Fruit fly (Drosophila melanogaster): ENCODE measurements around the gene CG31365.
A peak's percentile ranks its signal among the peaks of the same experiment; 100 is the strongest.

Gene CG31365

DNA sequence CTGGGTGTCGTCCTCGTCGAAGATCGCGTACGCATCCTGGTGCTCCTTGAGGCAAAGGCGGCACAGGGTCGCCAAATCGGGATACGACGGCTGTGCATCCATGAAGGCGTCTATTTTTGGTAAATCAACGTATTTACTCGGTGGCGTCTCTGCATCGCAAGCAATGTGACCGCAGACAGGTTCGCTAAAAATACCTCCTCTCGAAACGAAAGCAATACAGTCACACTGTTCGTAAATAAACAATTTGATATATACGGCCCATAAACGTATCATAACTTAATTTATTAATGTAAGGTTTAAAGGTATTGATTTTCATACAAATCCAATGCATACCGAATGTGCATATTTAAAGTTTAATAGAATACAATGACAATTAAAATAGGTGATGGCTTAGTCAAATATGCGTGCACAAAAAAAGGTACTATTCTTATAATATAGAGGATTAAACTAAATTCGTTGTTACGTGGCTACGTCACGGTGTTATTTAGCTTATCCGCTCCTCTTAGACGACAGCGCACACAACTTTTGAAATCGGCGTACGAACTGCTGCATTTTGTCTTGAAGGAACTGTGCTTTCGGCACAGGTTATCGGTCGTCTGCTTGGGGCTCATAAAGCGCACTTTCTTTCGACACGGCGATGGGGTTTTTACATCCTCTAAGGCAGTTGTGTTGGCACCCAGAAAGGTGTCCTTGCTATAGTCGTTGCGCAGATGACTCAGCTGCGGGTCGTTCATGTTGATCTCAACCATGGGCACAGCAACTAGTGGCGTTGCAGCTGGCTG, at the start of gene CG31365:
Gene CG31365, minus strand, starts transcription at position 182 of the 782 bp plus-strand sequence.
- TF ChIP-seq EcR (GFP tag; optimal IDR thresholded peaks at IDR 0.05) (no peak), pan (optimal IDR thresholded peaks at IDR 0.05) (no peak), CG8478 (optimal IDR thresholded peaks at IDR 0.05) (no peak), usp (GFP tag; optimal IDR thresholded peaks at IDR 0.05) (no peak)

DNA sequence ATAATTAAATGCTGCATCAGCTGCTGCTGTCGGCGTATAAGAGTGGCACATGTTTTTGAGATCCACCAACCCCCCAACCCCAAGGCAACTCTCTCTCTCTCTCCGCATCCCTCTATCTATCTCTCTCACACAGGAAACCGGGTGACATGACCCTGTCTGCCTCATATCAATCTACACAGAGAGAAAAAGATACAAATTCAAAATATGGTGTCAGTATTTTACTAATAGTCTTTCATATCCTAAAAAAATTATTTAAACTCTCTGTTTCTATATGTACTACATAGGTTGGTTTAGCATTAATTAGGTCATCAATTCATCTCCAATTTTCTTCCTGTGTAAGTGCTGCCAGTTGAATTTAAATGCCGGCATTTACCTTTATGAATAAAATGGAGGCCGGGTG, 49.2 kb upstream of the CG31365 start:
- TF ChIP-seq EcR (GFP tag; optimal IDR thresholded peaks at IDR 0.05) (no peak), Dll (optimal IDR thresholded peaks at IDR 0.05) (no peak), pan (optimal IDR thresholded peaks at IDR 0.05) (no peak), usp (GFP tag; optimal IDR thresholded peaks at IDR 0.05) (no peak), CG8478 (optimal IDR thresholded peaks at IDR 0.05) (no peak), psq (optimal IDR thresholded peaks at IDR 0.05) (no peak)

DNA sequence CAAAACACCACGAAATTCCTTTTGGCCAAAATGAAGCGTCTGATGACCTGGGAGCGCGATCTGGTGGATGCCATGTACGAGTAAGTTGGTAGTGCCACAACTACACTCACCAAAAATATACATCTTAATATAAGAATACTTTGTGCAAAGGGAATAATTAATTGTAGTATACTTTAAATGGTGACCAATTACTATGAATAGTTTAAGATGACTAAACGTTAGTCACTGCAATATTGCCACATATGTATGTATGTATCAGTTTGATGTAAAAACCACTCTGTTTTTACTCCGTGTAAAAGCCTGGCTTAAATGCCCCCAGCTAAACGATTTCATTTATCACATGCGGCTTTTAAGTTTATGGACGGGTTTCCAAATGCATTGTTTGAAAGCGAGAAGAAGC, 48.5 kb upstream of the CG31365 start:
- no peak for TF ChIP-seq Dll (optimal IDR thresholded peaks at IDR 0.05)
- peak; percentile 43 for TF ChIP-seq pan (optimal IDR thresholded peaks at IDR 0.05)

DNA sequence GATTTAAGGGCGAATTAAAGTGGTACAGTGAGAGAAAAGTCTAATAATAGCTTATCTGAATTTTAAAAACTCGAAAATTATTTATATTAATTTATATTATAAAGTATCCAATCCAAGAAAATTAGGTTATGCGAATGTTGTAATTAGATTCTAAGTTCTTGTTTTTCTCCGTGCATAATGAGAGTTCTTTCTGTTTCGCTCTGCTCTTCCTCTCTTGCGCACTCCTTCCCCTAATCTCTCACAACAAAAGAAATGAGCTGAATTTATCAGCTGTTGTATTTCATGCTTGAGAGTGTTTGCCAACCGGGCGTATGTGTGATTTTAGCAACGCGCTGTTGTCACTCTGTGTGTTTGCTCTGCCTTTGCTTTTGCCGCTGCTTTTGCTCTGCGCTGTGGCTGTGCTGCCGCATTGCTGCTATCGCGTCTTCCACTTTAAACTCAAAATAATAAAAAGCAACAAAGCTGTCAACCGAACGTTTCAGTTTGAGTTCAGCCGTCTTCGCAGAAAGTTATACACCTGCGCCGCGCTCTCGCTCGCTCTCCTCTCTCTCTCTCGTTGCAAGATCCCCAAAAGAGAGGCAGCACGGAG, 47.3 kb upstream of the CG31365 start, which contains the start of gene CG46310:
Gene CG46310, plus strand, starts transcription at position 481 of the 589 bp plus-strand sequence.
- no peak for TF ChIP-seq Dll (optimal IDR thresholded peaks at IDR 0.05)
- TF ChIP-seq CG8478 (optimal IDR thresholded peaks at IDR 0.05) = no peak
- no peak for TF ChIP-seq EcR (GFP tag; optimal IDR thresholded peaks at IDR 0.05)
- no peak for TF ChIP-seq psq (optimal IDR thresholded peaks at IDR 0.05)
- no peak for TF ChIP-seq usp (GFP tag; optimal IDR thresholded peaks at IDR 0.05)
- no peak for TF ChIP-seq pan (optimal IDR thresholded peaks at IDR 0.05)

DNA sequence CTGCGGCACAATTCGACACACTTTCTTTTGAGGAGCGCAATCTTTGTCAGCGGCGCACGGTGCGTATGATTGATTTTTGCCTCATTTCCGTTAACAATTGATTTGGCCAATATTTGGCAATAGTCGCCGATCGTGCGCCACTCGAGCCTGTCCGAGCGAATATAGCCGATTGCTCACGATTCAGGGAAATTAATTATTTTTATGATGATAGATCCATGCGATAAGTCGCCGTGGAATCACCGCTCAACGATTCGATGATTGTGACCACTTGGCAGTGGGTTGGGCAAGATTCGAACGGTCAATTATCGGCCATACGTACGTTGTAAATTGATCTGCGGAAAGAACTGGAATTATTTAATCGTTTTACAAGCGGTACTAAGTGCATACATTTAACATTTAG, 45.6 kb upstream of the CG31365 start:
- TF ChIP-seq usp (GFP tag; optimal IDR thresholded peaks at IDR 0.05) (no peak), pan (optimal IDR thresholded peaks at IDR 0.05) (no peak), psq (optimal IDR thresholded peaks at IDR 0.05) (no peak), Dll (optimal IDR thresholded peaks at IDR 0.05) (no peak), EcR (GFP tag; optimal IDR thresholded peaks at IDR 0.05) (no peak), CG8478 (optimal IDR thresholded peaks at IDR 0.05) (no peak)

DNA sequence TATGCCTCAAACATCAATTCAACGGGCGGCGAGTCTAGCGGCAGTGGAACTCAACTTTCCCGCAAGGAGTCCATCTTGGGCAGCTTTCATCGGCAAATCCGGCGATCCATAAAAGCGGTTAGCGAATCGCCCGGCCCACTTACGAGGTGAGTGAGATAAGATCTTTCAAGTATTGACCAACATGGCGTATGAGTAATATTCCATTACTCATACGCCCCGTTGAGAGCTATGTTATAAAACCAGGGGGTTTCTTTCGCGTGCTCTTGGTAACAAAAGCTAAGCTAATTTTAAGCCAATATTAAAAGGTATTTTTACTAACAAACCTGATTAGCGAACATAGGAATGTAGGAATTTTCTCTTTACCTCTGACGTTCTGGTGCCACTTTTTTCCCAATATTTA, 44.1 kb upstream of the CG31365 start:
- no peak for TF ChIP-seq EcR (GFP tag; optimal IDR thresholded peaks at IDR 0.05)
- no peak for TF ChIP-seq pan (optimal IDR thresholded peaks at IDR 0.05)
- no peak for TF ChIP-seq psq (optimal IDR thresholded peaks at IDR 0.05)
- no peak for TF ChIP-seq usp (GFP tag; optimal IDR thresholded peaks at IDR 0.05)
- no peak for TF ChIP-seq Dll (optimal IDR thresholded peaks at IDR 0.05)
- TF ChIP-seq CG8478 (optimal IDR thresholded peaks at IDR 0.05) = no peak

DNA sequence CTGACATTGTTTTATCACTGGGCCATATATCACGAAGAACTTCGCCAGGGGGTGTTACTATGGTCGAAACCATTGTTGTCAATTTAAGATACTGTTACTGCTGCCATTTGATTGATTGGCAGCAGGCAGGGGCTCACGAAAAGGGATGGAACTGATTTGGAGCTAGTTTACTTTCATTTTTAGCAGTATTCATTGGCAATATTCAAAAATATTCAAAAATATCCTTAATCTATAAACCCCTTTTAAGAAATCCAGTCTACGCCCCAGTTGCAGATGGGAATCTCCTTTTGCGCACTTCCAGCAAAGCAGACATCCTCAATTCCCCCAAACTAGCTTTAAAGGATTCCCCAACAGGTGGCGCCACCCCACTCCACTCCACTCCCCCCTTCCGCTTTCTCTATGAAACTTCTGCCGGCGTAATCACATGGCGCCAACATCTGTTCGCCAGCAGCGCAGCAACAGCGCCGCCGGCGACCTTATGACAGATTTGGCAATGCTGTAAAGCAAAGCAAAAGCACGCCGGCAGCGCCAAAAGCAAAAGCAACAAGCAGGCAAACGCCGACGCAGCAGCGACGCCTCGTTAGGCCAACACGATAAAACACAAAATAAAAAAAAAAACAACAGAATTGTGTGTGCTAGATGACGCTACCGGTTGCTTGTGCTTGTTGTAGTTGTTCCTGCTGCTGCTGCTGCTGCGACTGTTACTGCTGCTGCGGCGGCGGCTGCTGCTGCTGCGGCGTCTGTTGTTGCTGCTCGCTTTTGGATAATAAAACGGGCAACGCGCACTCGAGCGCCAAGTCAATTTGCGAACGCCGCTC, 41.5 kb upstream of the CG31365 start, which contains the start of gene Irk1:
Gene Irk1, plus strand, starts transcription at position 811 of the 818 bp plus-strand sequence.
- TF ChIP-seq Dll (optimal IDR thresholded peaks at IDR 0.05) (no peak), CG8478 (optimal IDR thresholded peaks at IDR 0.05) (no peak), usp (GFP tag; optimal IDR thresholded peaks at IDR 0.05) (no peak)

DNA sequence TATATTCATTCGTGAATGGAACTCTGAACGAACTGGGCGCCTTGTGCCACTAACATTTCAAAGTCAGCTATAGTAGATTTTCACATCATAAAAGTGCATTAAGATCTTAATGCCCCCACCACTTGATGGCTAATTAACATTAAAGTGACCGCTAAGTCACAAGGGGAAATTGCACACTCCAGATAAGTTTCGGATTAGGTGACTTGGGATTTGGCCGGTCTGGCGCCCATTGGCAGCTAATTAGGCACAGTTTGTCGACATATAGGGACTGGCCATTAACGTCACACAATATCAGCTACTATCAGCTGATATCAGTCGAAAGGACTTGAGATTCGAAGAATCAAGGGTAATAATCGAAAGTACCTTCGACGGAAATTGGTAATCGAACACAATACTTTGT, 38.4 kb upstream of the CG31365 start:
- no peak for TF ChIP-seq usp (GFP tag; optimal IDR thresholded peaks at IDR 0.05)
- no peak for TF ChIP-seq EcR (GFP tag; optimal IDR thresholded peaks at IDR 0.05)
- TF ChIP-seq CG8478 (optimal IDR thresholded peaks at IDR 0.05) = no peak
- no peak for TF ChIP-seq pan (optimal IDR thresholded peaks at IDR 0.05)
- TF ChIP-seq psq (optimal IDR thresholded peaks at IDR 0.05) = no peak
- no peak for TF ChIP-seq Dll (optimal IDR thresholded peaks at IDR 0.05)

DNA sequence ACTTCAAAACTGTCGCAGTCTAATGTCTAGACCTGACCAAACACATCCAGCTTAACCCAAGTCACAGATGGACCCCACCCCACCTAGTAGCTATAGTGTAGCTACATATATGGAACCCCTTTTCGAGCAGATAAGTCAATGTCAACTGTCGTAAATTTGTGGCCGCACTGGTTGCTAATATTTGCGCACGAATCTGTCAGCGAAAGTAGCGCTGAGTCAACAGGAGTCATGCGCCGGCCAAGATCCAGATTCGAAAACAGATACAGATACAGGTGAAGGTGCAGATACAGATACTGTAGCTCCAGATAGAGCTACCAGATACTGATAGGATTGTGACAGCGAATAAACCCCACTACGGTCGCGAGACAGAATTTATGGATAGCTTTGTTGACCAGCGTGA, 37.9 kb upstream of the CG31365 start:
- TF ChIP-seq pan (optimal IDR thresholded peaks at IDR 0.05) = no peak
- no peak for TF ChIP-seq Dll (optimal IDR thresholded peaks at IDR 0.05)
- no peak for TF ChIP-seq usp (GFP tag; optimal IDR thresholded peaks at IDR 0.05)
- no peak for TF ChIP-seq EcR (GFP tag; optimal IDR thresholded peaks at IDR 0.05)

DNA sequence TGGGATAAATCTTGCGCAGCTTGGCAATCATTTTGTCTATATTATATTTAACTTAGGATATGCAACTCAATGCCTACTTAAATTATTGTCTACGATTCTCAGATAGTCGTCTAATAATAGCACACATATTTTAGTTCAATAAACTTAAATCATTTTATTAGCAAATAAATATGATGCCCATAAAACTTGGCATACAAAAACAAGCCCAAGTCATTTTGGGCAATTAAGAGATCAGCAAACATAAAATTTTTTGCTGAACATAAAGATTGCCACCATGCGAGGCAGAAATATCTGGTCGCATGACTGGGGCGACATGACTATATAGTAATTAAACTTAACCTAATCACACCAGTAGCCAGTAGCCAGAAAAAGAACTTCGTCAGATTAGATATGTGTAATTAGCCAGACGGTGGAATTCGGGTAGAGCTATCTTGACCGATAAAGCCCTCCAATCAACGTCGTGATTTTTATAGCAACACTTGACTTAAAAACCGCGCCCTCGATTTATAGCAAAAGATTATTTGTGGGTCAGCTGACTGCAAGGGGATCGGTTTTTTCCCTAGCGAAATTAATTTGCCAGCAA, 35.2 kb upstream of the CG31365 start, which contains the start of gene CG13829:
Gene CG13829, minus strand, starts transcription at position 51 of the 583 bp plus-strand sequence.
- TF ChIP-seq Dll (optimal IDR thresholded peaks at IDR 0.05) (no peak), psq (optimal IDR thresholded peaks at IDR 0.05) (no peak), CG8478 (optimal IDR thresholded peaks at IDR 0.05) (no peak), pan (optimal IDR thresholded peaks at IDR 0.05) (no peak), usp (GFP tag; optimal IDR thresholded peaks at IDR 0.05) (no peak), EcR (GFP tag; optimal IDR thresholded peaks at IDR 0.05) (no peak)

DNA sequence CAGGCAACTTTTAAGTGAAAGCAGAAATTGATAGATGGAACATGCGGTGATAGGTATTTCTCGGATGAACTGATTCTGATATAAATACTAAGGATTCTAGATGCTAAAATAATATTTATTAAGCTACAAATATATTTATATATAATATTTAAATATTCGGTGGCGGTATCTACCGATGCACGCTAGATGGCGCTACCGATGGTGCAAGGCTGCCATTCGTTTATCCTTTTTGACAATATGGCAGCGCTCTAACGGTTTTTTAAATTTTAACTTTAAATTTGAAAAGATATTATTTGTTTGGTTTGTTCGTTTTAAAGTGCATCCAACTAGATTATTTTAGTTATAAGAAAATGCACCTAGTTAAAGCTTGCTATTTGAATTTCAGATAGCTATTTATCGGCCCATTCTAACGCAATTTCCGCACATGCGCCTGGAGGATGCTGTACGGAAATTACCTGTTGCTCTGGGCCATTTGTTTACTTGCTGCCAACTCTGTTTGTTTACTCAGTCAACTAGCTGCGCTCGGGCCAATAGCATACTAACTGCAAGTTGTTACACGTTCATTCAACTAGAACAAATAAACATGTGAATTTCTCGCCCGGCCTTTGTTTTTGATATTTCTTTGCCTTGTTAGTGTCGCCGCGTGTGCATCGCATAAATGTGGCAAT, 33.2 kb upstream of the CG31365 start, which contains the start of gene VhaAC39-2:
Gene VhaAC39-2, minus strand, starts transcription at position 28 of the 668 bp plus-strand sequence.
- TF ChIP-seq pan (optimal IDR thresholded peaks at IDR 0.05) = no peak
- TF ChIP-seq usp (GFP tag; optimal IDR thresholded peaks at IDR 0.05) = no peak
- no peak for TF ChIP-seq CG8478 (optimal IDR thresholded peaks at IDR 0.05)
- no peak for TF ChIP-seq EcR (GFP tag; optimal IDR thresholded peaks at IDR 0.05)
- TF ChIP-seq Dll (optimal IDR thresholded peaks at IDR 0.05) = no peak
- TF ChIP-seq psq (optimal IDR thresholded peaks at IDR 0.05) = no peak
